Worm (Caenorhabditis elegans) whole organism, early embryonic: ENCODE data around the gene F09C6.16.

ENCODE experiments used
- ceh-36 ChIP-seq: sonication (generic microtip); optimal IDR thresholded peaks from 2 replicates; lab custom pipeline; 2016; ENCODE audit warnings: missing genetic modification characterization, inconsistent platforms, missing compliant biosample characterization
- pes-1 ChIP-seq: fragments of 200-800 bp; sonication (Bioruptor generic); IDR thresholded peaks from 2 replicates; pipeline ENCODE4 v1.3.6; 2022; ENCODE audit warnings: missing genetic modification reagents, missing genetic modification characterization, missing compliant biosample characterization

ce11 chrV:16910864-16911263 lies 1.1 kb upstream of the F09C6.16 start:
- TF ChIP-seq pes-1 (GFP tag; lab: Robert Waterston, UW) (no peak), ceh-36 (no peak)
